Fruit fly (Drosophila melanogaster) whole organism, embryonic: ENCODE data around the gene nSMase.
A peak's percentile ranks its signal among the peaks of the same experiment; 100 is the strongest.

Experiments used
- BEAF-32 ChIP-seq: fragments of 200-800 bp; sonication (Bioruptor generic); optimal IDR thresholded peaks from 3 replicates; lab custom pipeline; 2017; ENCODE audit warnings: missing biosample characterization, missing genetic modification characterization, mild to moderate bottlenecking, moderate library complexity, missing genetic modification reagents
- Bdp1 ChIP-seq: fragments of 200-800 bp; sonication (Bioruptor generic); optimal IDR thresholded peaks from 3 replicates; lab custom pipeline; 2016; ENCODE audit warnings: missing biosample characterization, missing genetic modification characterization
- CG10321 ChIP-seq: fragments of 200-800 bp; sonication (Bioruptor generic); IDR thresholded peaks from 2 replicates; pipeline ENCODE4 v1.3.6; 2022; ENCODE audit warnings: missing biosample characterization, missing genetic modification characterization
- CG10979 ChIP-seq: fragments of 200-800 bp; sonication (Bioruptor generic); optimal IDR thresholded peaks from 2 replicates; lab custom pipeline; 2018; ENCODE audit warnings: missing biosample characterization, mild to moderate bottlenecking, missing genetic modification characterization, moderate library complexity
- CG11093 ChIP-seq: fragments of 200-800 bp; sonication (Bioruptor generic); IDR thresholded peaks from 3 replicates; pipeline ENCODE4 v1.3.6; 2022; ENCODE audit warnings: missing biosample characterization, missing genetic modification characterization
- CG11560 ChIP-seq: fragments of 200-800 bp; sonication (Bioruptor generic); IDR thresholded peaks from 3 replicates; pipeline ENCODE4 v1.3.6; 2022; ENCODE audit warnings: missing biosample characterization, missing genetic modification characterization
- CG14667 ChIP-seq: fragments of 200-800 bp; sonication (Bioruptor generic); IDR thresholded peaks from 2 replicates; pipeline ENCODE4 v1.3.6; 2022; ENCODE audit warnings: missing biosample characterization, missing genetic modification characterization
- CG1529 ChIP-seq: fragments of 200-800 bp; sonication (Bioruptor generic); optimal IDR thresholded peaks from 3 replicates; lab custom pipeline; 2018; ENCODE audit warnings: missing biosample characterization, missing genetic modification characterization
- CG15479 ChIP-seq: fragments of 200-800 bp; sonication (Bioruptor generic); optimal IDR thresholded peaks from 3 replicates; lab custom pipeline; 2019; ENCODE audit warnings: missing biosample characterization, mild to moderate bottlenecking, missing genetic modification characterization, moderate library complexity
- CG18599 ChIP-seq: fragments of 200-800 bp; sonication (Bioruptor generic); optimal IDR thresholded peaks from 3 replicates; lab custom pipeline; 2017; ENCODE audit warnings: missing biosample characterization, missing genetic modification characterization, mild to moderate bottlenecking, moderate library complexity, missing genetic modification reagents
- CG2116 ChIP-seq: fragments of 200-800 bp; sonication (Bioruptor generic); optimal IDR thresholded peaks from 3 replicates; lab custom pipeline; 2018; ENCODE audit warnings: missing biosample characterization, mild to moderate bottlenecking, missing genetic modification characterization
- CG2129 ChIP-seq: fragments of 200-800 bp; sonication (Bioruptor generic); IDR thresholded peaks from 2 replicates; pipeline ENCODE4 v1.3.6; 2022; ENCODE audit warnings: missing biosample characterization, missing genetic modification characterization; ENCODE audit not compliant: partially characterized antibody
- CG30020 ChIP-seq: fragments of 200-800 bp; optimal IDR thresholded peaks from 2 replicates; lab custom pipeline; 2019; ENCODE audit warnings: missing biosample characterization, mild to moderate bottlenecking, missing genetic modification characterization, moderate library complexity
- CG4617 ChIP-seq: fragments of 200-800 bp; sonication (Bioruptor generic); optimal IDR thresholded peaks from 3 replicates; lab custom pipeline; 2016; ENCODE audit warnings: missing biosample characterization, missing genetic modification characterization, borderline replicate concordance
- CG6272 ChIP-seq: fragments of 200-800 bp; sonication (Bioruptor generic); IDR thresholded peaks from 2 replicates; pipeline ENCODE4 v1.3.6; 2022; ENCODE audit warnings: missing biosample characterization, missing genetic modification characterization
- CG6689 ChIP-seq: fragments of 200-800 bp; sonication (Bioruptor generic); IDR thresholded peaks from 2 replicates; pipeline ENCODE4 v1.3.6; 2022; ENCODE audit warnings: missing biosample characterization, missing genetic modification characterization
- CG8290 ChIP-seq, 3 experiments: fragments of 200-800 bp; sonication (Bioruptor generic); optimal IDR thresholded peaks; 2 replicates each; lab custom pipeline; 2016 to 2019; ENCODE audit warnings: missing biosample characterization in 3 of 3, missing genetic modification characterization in 3 of 3, mild to moderate bottlenecking in 2 of 3, moderate library complexity in 1 of 3
- CoRest ChIP-seq: fragments of 200-800 bp; sonication (Bioruptor generic); optimal IDR thresholded peaks from 3 replicates; lab custom pipeline; 2018; ENCODE audit warnings: missing biosample characterization, mild to moderate bottlenecking, missing genetic modification characterization, moderate library complexity
- D19B ChIP-seq: fragments of 200-800 bp; sonication (Bioruptor generic); optimal IDR thresholded peaks from 2 replicates; lab custom pipeline; 2017; ENCODE audit warnings: missing biosample characterization, mild to moderate bottlenecking, missing genetic modification characterization
- Doc3 ChIP-seq: fragments of 200-800 bp; sonication (Bioruptor generic); IDR thresholded peaks from 3 replicates; pipeline ENCODE4 v1.3.6; 2022; ENCODE audit warnings: missing biosample characterization, missing genetic modification characterization; ENCODE audit not compliant: partially characterized antibody
- Dref ChIP-seq: fragments of 200-800 bp; sonication (Bioruptor generic); IDR thresholded peaks from 2 replicates; pipeline ENCODE4 v1.3.6; 2022; ENCODE audit warnings: missing biosample characterization, missing genetic modification characterization
- Fer2 ChIP-seq: fragments of 200-800 bp; sonication (Bioruptor generic); optimal IDR thresholded peaks from 2 replicates; lab custom pipeline; 2018; ENCODE audit warnings: missing biosample characterization, mild to moderate bottlenecking, missing genetic modification characterization, moderate library complexity
- H15 ChIP-seq: fragments of 200-800 bp; sonication (Bioruptor generic); IDR thresholded peaks from 3 replicates; pipeline ENCODE4 v1.3.6; 2022; ENCODE audit warnings: missing biosample characterization, missing genetic modification characterization
- NFAT ChIP-seq: fragments of 200-800 bp; sonication (Bioruptor generic); IDR thresholded peaks from 2 replicates; pipeline ENCODE4 v1.3.6; 2022; ENCODE audit warnings: missing biosample characterization, missing genetic modification characterization
- Opbp ChIP-seq: fragments of 200-800 bp; sonication (Bioruptor generic); IDR thresholded peaks from 3 replicates; pipeline ENCODE4 v1.3.6; 2022; ENCODE audit warnings: missing biosample characterization, missing genetic modification characterization; ENCODE audit not compliant: partially characterized antibody
- Poxn ChIP-seq: fragments of 200-800 bp; sonication (Bioruptor generic); IDR thresholded peaks from 2 replicates; pipeline ENCODE4 v1.3.6; 2022; ENCODE audit warnings: missing biosample characterization, missing genetic modification characterization
- Scr ChIP-seq: fragments of 200-800 bp; sonication (Bioruptor generic); IDR thresholded peaks from 2 replicates; pipeline ENCODE4 v1.3.6; 2022; ENCODE audit warnings: missing biosample characterization, missing genetic modification characterization; ENCODE audit not compliant: partially characterized antibody
- ato ChIP-seq: fragments of 200-800 bp; sonication (Bioruptor generic); IDR thresholded peaks from 2 replicates; pipeline ENCODE4 v1.3.6; 2022; ENCODE audit warnings: missing biosample characterization, missing genetic modification characterization; ENCODE audit not compliant: partially characterized antibody
- crp ChIP-seq, 2 experiments: fragments of 200-800 bp; sonication (Bioruptor generic); optimal IDR thresholded peaks; 2 replicates in 1 of 2; 3 replicates in 1 of 2; lab custom pipeline; 2017; ENCODE audit warnings: missing biosample characterization in 2 of 2, missing genetic modification characterization in 2 of 2, mild to moderate bottlenecking in 1 of 2, moderate library complexity in 1 of 2
- dysf ChIP-seq: fragments of 200-800 bp; sonication (Bioruptor generic); IDR thresholded peaks from 3 replicates; pipeline ENCODE4 v1.3.6; 2022; ENCODE audit warnings: missing biosample characterization, missing genetic modification characterization
- exex ChIP-seq: fragments of 200-800 bp; sonication (Bioruptor generic); optimal IDR thresholded peaks from 4 replicates; lab custom pipeline; 2018; ENCODE audit warnings: missing biosample characterization, mild to moderate bottlenecking, missing genetic modification characterization, moderate library complexity
- fru ChIP-seq: fragments of >200 bp; optimal IDR thresholded peaks from 2 replicates; lab custom pipeline; 2017
- gcm ChIP-seq: fragments of 200-800 bp; sonication (Bioruptor generic); optimal IDR thresholded peaks from 2 replicates; lab custom pipeline; 2019; ENCODE audit warnings: missing biosample characterization, mild to moderate bottlenecking, missing genetic modification characterization, moderate library complexity
- grn ChIP-seq: fragments of 200-800 bp; sonication (Bioruptor generic); optimal IDR thresholded peaks from 3 replicates; lab custom pipeline; 2017; ENCODE audit warnings: missing biosample characterization, missing genetic modification characterization
- inv ChIP-seq: fragments of 200-800 bp; sonication (Bioruptor generic); IDR thresholded peaks from 2 replicates; pipeline ENCODE4 v1.3.6; 2022; ENCODE audit warnings: missing biosample characterization, missing genetic modification characterization; ENCODE audit not compliant: partially characterized antibody
- jigr1 ChIP-seq: fragments of 200-800 bp; sonication (Bioruptor generic); IDR thresholded peaks from 3 replicates; pipeline ENCODE4 v1.3.6; 2022; ENCODE audit warnings: missing biosample characterization, missing genetic modification characterization
- lab ChIP-seq: fragments of 200-800 bp; sonication (Bioruptor generic); optimal IDR thresholded peaks from 3 replicates; lab custom pipeline; 2017; ENCODE audit warnings: missing biosample characterization, missing genetic modification characterization, mild to moderate bottlenecking, moderate library complexity, missing genetic modification reagents
- lbe ChIP-seq: fragments of 200-800 bp; sonication (Bioruptor generic); optimal IDR thresholded peaks from 2 replicates; lab custom pipeline; 2016; ENCODE audit warnings: missing biosample characterization, mild to moderate bottlenecking, missing genetic modification characterization
- lilli ChIP-seq: fragments of 200-800 bp; sonication (Bioruptor generic); optimal IDR thresholded peaks from 3 replicates; lab custom pipeline; 2016; ENCODE audit warnings: missing biosample characterization, missing genetic modification characterization
- nerfin-1 ChIP-seq: fragments of 200-800 bp; sonication (Bioruptor generic); optimal IDR thresholded peaks from 3 replicates; lab custom pipeline; 2019; ENCODE audit warnings: missing biosample characterization, mild to moderate bottlenecking, missing genetic modification characterization, moderate library complexity
- row ChIP-seq: fragments of 200-800 bp; sonication (Bioruptor generic); IDR thresholded peaks from 3 replicates; pipeline ENCODE4 v1.3.6; 2022; ENCODE audit warnings: missing biosample characterization, missing genetic modification characterization
- sim ChIP-seq: fragments of 200-800 bp; sonication (Bioruptor generic); IDR thresholded peaks from 2 replicates; pipeline ENCODE4 v1.3.6; 2022; ENCODE audit warnings: missing biosample characterization, missing genetic modification characterization
- sisA ChIP-seq: fragments of 200-800 bp; sonication (Bioruptor generic); IDR thresholded peaks from 2 replicates; pipeline ENCODE4 v1.3.6; 2022; ENCODE audit warnings: missing biosample characterization, missing genetic modification characterization
- slou ChIP-seq: fragments of 200-800 bp; sonication (Bioruptor generic); optimal IDR thresholded peaks from 3 replicates; lab custom pipeline; 2016; ENCODE audit warnings: missing biosample characterization, missing genetic modification characterization
- slp2 ChIP-seq: fragments of 200-800 bp; sonication (Bioruptor generic); optimal IDR thresholded peaks from 2 replicates; lab custom pipeline; 2016; ENCODE audit warnings: missing biosample characterization, missing genetic modification characterization
- toy ChIP-seq: fragments of 200-800 bp; sonication (Bioruptor generic); IDR thresholded peaks from 2 replicates; pipeline ENCODE4 v1.3.6; 2022; ENCODE audit warnings: missing biosample characterization, missing genetic modification characterization
- tx ChIP-seq: fragments of 200-800 bp; sonication (Bioruptor generic); optimal IDR thresholded peaks from 2 replicates; lab custom pipeline; 2016; ENCODE audit warnings: missing biosample characterization, missing genetic modification characterization
- vnd ChIP-seq: fragments of 200-800 bp; sonication (Bioruptor generic); IDR thresholded peaks from 3 replicates; pipeline ENCODE4 v1.3.6; 2022; ENCODE audit warnings: missing biosample characterization, missing genetic modification characterization; ENCODE audit not compliant: partially characterized antibody
- wdn ChIP-seq: fragments of 200-800 bp; sonication (Bioruptor generic); IDR thresholded peaks from 2 replicates; pipeline ENCODE4 v1.3.6; 2022; ENCODE audit warnings: missing biosample characterization, missing genetic modification characterization
- zen2 ChIP-seq: fragments of 200-800 bp; sonication (Bioruptor generic); IDR thresholded peaks from 3 replicates; pipeline ENCODE4 v1.3.6; 2022; ENCODE audit warnings: missing biosample characterization, missing genetic modification characterization; ENCODE audit not compliant: partially characterized antibody

nSMase gene

dm6 chr3L:3192333-3192894 is 26.5 kb upstream of the nSMase start, which contains the start of gene CG14965 (continued):
- TF ChIP-seq CG6272 (GFP tag; lab: Robert Waterston, UW) (peak; percentile 30; the same call in 1 of the 2 replicates), CG10321 (GFP tag; lab: Robert Waterston, UW) (no peak), exex (no peak), row (GFP tag; lab: Robert Waterston, UW) (peak; percentile 50; the same call in 2 of the 3 replicates), D19B (GFP tag; lab: Kevin White, UChicago) (no peak), CG11560 (tag; lab: Robert Waterston, UW) (no peak), CG2129 (GFP tag; lab: Robert Waterston, UW) (peak; percentile 86), fru (no peak), grn (no peak), Doc3 (peak; percentile 90), jigr1 (GFP tag; lab: Robert Waterston, UW) (no peak), crp (GFP tag; optimal IDR thresholded peaks at IDR 0.05; lab: Kevin White, UChicago) (peak in 1 of 2 experiments; percentile 81), CG30020 (no peak), CG1529 (GFP tag; lab: Kevin White, UChicago) (no peak), CG11093 (GFP tag; lab: Robert Waterston, UW) (no peak), CG2116 (GFP tag; lab: Kevin White, UChicago) (peak; percentile 80), nerfin-1 (tag; lab: Kevin White, UChicago) (no peak), CG4617 (GFP tag; lab: Kevin White, UChicago) (no peak), toy (no peak), vnd (GFP tag; lab: Robert Waterston, UW) (peak; percentile 87), CG15479 (GFP tag; lab: Kevin White, UChicago) (peak; percentile 79), Dref (GFP tag; lab: Robert Waterston, UW) (peak; percentile 84), CG14667 (GFP tag; lab: Robert Waterston, UW) (no peak), NFAT (GFP tag; lab: Robert Waterston, UW) (no peak), Bdp1 (GFP tag; lab: Kevin White, UChicago) (no peak), Scr (GFP tag; lab: Robert Waterston, UW) (peak; percentile 94), BEAF-32 (GFP tag; lab: Kevin White, UChicago) (peak; percentile 95), lbe (GFP tag; lab: Kevin White, UChicago) (no peak), Fer2 (tag; lab: Kevin White, UChicago) (no peak), CoRest (tag; lab: Kevin White, UChicago) (no peak), H15 (GFP tag; lab: Robert Waterston, UW) (no peak), ato (GFP tag; lab: Robert Waterston, UW) (peak; percentile 75), sim (GFP tag; lab: Robert Waterston, UW) (no peak), slp2 (GFP tag; lab: Kevin White, UChicago) (no peak), inv (GFP tag; lab: Robert Waterston, UW) (peak; percentile 86), CG8290 (GFP tag; optimal IDR thresholded peaks at IDR 0.05; lab: Kevin White, UChicago) (no peak), CG8290 (tag; optimal IDR thresholded peaks at IDR 0.05; lab: Kevin White, UChicago) (no peak), Poxn (no peak), Opbp (GFP tag; lab: Robert Waterston, UW) (peak; percentile 82; the same call in 2 of the 3 replicates), zen2 (peak; percentile 56; the same call in 1 of the 3 replicates), gcm (GFP tag; lab: Kevin White, UChicago) (no peak), wdn (GFP tag; lab: Robert Waterston, UW) (no peak), CG18599 (no peak), CG6689 (GFP tag; lab: Robert Waterston, UW) (no peak), CG10979 (no peak), slou (GFP tag; lab: Kevin White, UChicago) (no peak), lab (GFP tag; lab: Kevin White, UChicago) (no peak), lilli (GFP tag; lab: Kevin White, UChicago) (no peak), dysf (GFP tag; lab: Robert Waterston, UW) (no peak), tx (GFP tag; lab: Kevin White, UChicago) (no peak), sisA (GFP tag; lab: Robert Waterston, UW) (no peak)
